Worm (Caenorhabditis elegans) whole organism, L4/young adult: ENCODE data around the gene ZK856.6.
A peak's percentile ranks its signal among the peaks of the same experiment; 100 is the strongest.

Source experiments
- W03F9.2 ChIP-seq: fragments of 150-350 bp; optimal IDR thresholded peaks from 2 replicates; lab custom pipeline; 2014; ENCODE audit warnings: missing biosample characterization, missing genetic modification characterization
- dao-5 ChIP-seq: sonication (generic microtip); optimal IDR thresholded peaks from 2 replicates; lab custom pipeline; 2016; ENCODE audit warnings: missing genotype, missing genetic modification characterization, moderate library complexity, missing compliant biosample characterization
- him-1 ChIP-seq: sonication (generic microtip); optimal IDR thresholded peaks from 2 replicates; lab custom pipeline; 2016; ENCODE audit warnings: missing genotype, missing genetic modification reagents, missing genetic modification characterization, missing compliant biosample characterization

The ZK856.6 gene

ce11 chrV:10198386-10198785 is at the start of gene ZK856.6:
Gene ZK856.6, plus strand, starts transcription at chrV:10198686.
- TF ChIP-seq dao-5 (no peak), W03F9.2 (tag; lab: Kevin White, UChicago) (no peak), him-1 (no peak)

- no peak for TF ChIP-seq him-1
- no peak for TF ChIP-seq dao-5
- no peak for TF ChIP-seq W03F9.2 (tag; lab: Kevin White, UChicago)
Observed at ce11 chrV:10149728-10150127, 48.8 kb upstream of the ZK856.6 start, which contains the start of gene srsx-27. Gene srsx-27, plus strand, starts transcription at chrV:10150028.

- no peak for TF ChIP-seq W03F9.2 (tag; lab: Kevin White, UChicago)
- no peak for TF ChIP-seq dao-5
- TF ChIP-seq him-1, result no peak
Observed at ce11 chrV:10152278-10152677, 46.2 kb upstream of the ZK856.6 start, which contains the start of gene srsx-28. Gene srsx-28, plus strand, starts transcription at chrV:10152578.

ce11 chrV:10153076-10153475 is 45.4 kb upstream of the ZK856.6 start:
- no peak for TF ChIP-seq W03F9.2 (tag; lab: Kevin White, UChicago)
- TF ChIP-seq dao-5, result no peak
- TF ChIP-seq him-1, result no peak

- no peak for TF ChIP-seq W03F9.2 (tag; lab: Kevin White, UChicago)
- TF ChIP-seq him-1, result no peak
- TF ChIP-seq dao-5, result no peak
Observed at ce11 chrV:10154698-10155097, 43.8 kb upstream of the ZK856.6 start, which contains the start of gene srsx-29. Gene srsx-29, plus strand, starts transcription at chrV:10154998.

- no peak for TF ChIP-seq dao-5
- no peak for TF ChIP-seq W03F9.2 (tag; lab: Kevin White, UChicago)
- TF ChIP-seq him-1, result no peak
Observed at ce11 chrV:10158528-10158927, 40.0 kb upstream of the ZK856.6 start, which contains the start of gene srsx-30. Gene srsx-30, plus strand, starts transcription at chrV:10158828.

- no peak for TF ChIP-seq W03F9.2 (tag; lab: Kevin White, UChicago)
- no peak for TF ChIP-seq him-1
- no peak for TF ChIP-seq dao-5
Observed at ce11 chrV:10159972-10160371, 38.5 kb upstream of the ZK856.6 start.

ce11 chrV:10160954-10161353 is 37.5 kb upstream of the ZK856.6 start, which contains the start of gene C51E3.10:
Gene C51E3.10, minus strand, starts transcription at chrV:10161134.
- TF ChIP-seq him-1, result no peak
- TF ChIP-seq dao-5, result no peak
- no peak for TF ChIP-seq W03F9.2 (tag; lab: Kevin White, UChicago)

- TF ChIP-seq dao-5, result no peak
- TF ChIP-seq him-1, result no peak
- TF ChIP-seq W03F9.2 (tag; lab: Kevin White, UChicago), result no peak
Observed at ce11 chrV:10166368-10166767, 32.1 kb upstream of the ZK856.6 start, which contains the start of gene C51E3.6. Gene C51E3.6, minus strand, starts transcription at chrV:10166468.

ce11 chrV:10168870-10169269 is 29.6 kb upstream of the ZK856.6 start:
- TF ChIP-seq dao-5 (no peak), him-1 (peak; percentile 93)

ce11 chrV:10173653-10174052 is 24.8 kb upstream of the ZK856.6 start, which contains the start of gene egl-3:
Gene egl-3, minus strand, starts transcription at chrV:10173753.
- TF ChIP-seq W03F9.2 (tag; lab: Kevin White, UChicago), result no peak
- no peak for TF ChIP-seq dao-5
- TF ChIP-seq him-1, result no peak

- TF ChIP-seq dao-5, result no peak
- TF ChIP-seq him-1, result peak; percentile 95
Observed at ce11 chrV:10174632-10175075, 23.8 kb upstream of the ZK856.6 start.

ce11 chrV:10178166-10178565 is 20.3 kb upstream of the ZK856.6 start:
- TF ChIP-seq him-1, result peak; percentile 40
- TF ChIP-seq dao-5, result no peak
- TF ChIP-seq W03F9.2 (tag; lab: Kevin White, UChicago), result peak; percentile 55

ce11 chrV:10179235-10179634 is 19.3 kb upstream of the ZK856.6 start, which contains the start of gene cul-5:
Gene cul-5, plus strand, starts transcription at chrV:10179535.
- TF ChIP-seq him-1 (no peak), W03F9.2 (tag; lab: Kevin White, UChicago) (no peak), dao-5 (no peak)

- TF ChIP-seq dao-5, result no peak
- TF ChIP-seq W03F9.2 (tag; lab: Kevin White, UChicago), result no peak
- TF ChIP-seq him-1, result no peak
Observed at ce11 chrV:10182984-10183383, 15.5 kb upstream of the ZK856.6 start, which contains the start of gene ZK856.4. Gene ZK856.4, plus strand, starts transcription at chrV:10183284.

ce11 chrV:10183810-10184209 is 14.7 kb upstream of the ZK856.6 start:
- TF ChIP-seq W03F9.2 (tag; lab: Kevin White, UChicago), result no peak
- no peak for TF ChIP-seq him-1
- TF ChIP-seq dao-5, result no peak
